Worm (Caenorhabditis elegans) whole organism, L4 larva: ENCODE measurements around the gene Y43F8B.3.

Source experiments
- R02D3.7 ChIP-seq: fragments of 150-350 bp; sonication (generic microtip); optimal IDR thresholded peaks from 3 replicates; lab custom pipeline; 2014; ENCODE audit warnings: missing biosample characterization, missing genetic modification characterization
- ceh-32 ChIP-seq: sonication (generic microtip); optimal IDR thresholded peaks from 2 replicates; lab custom pipeline; 2016; ENCODE audit warnings: mild to moderate bottlenecking, missing genetic modification characterization, missing compliant biosample characterization; ENCODE audit not compliant: poor library complexity
- skn-1 ChIP-seq: fragments of 150-350 bp; optimal IDR thresholded peaks from 2 replicates; lab custom pipeline; 2014; ENCODE audit warnings: missing biosample characterization, missing genetic modification characterization
- unc-130 ChIP-seq: sonication (generic microtip); optimal IDR thresholded peaks from 2 replicates; lab custom pipeline; 2016; ENCODE audit warnings: missing genetic modification reagents, missing genetic modification characterization, missing compliant biosample characterization
- zfp-2 ChIP-seq: sonication (generic microtip); optimal IDR thresholded peaks from 2 replicates; lab custom pipeline; 2016; ENCODE audit warnings: mild to moderate bottlenecking, missing genetic modification characterization, missing compliant biosample characterization

DNA sequence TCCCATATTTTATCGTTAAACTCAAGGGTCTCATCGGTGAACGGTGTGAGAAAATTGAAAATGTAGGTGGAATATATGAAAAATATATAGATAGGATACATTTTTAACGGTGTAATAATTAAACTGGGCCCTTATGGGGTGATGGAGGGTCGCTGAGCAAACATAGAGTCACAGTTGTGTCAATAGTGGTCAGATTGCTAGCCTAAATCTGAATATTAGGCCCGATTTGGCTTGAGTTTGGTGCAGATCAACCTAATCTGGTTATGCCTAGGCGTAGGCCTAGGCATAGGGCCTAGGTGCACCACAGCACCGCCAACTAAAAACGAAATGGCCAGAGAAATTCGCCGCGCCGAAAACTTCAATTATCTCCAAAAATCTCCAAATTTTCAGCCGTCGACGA, 10.7 kb downstream of the Y43F8B.3 start, which contains the start of gene phy-4:
- TF ChIP-seq ceh-32 (tag; lab: Kevin White, UChicago): no peak
- no peak for TF ChIP-seq skn-1 (tag; lab: Kevin White, UChicago)
- TF ChIP-seq R02D3.7: no peak
- no peak for TF ChIP-seq unc-130 (GFP tag; lab: Kevin White, UChicago)
- TF ChIP-seq zfp-2 (tag; lab: Kevin White, UChicago): no peak
